Worm (Caenorhabditis elegans) whole organism, L4 larva: ENCODE results near the gene F58D2.2.

Source experiments
- D1046.2 ChIP-seq: fragments of 200-800 bp; sonication (Bioruptor generic); IDR thresholded peaks from 2 replicates; pipeline ENCODE4 v1.3.6; 2022; ENCODE audit warnings: missing genetic modification characterization, missing compliant biosample characterization
- F10B5.3 ChIP-seq: sonication (generic microtip); optimal IDR thresholded peaks from 2 replicates; lab custom pipeline; 2016; ENCODE audit warnings: mild to moderate bottlenecking, missing genetic modification characterization, missing compliant biosample characterization
- F26F4.8 ChIP-seq: fragments of 200-800 bp; sonication (Bioruptor generic); conservative IDR thresholded peaks from 2 replicates; pipeline ENCODE4 v1.3.6; 2022; ENCODE audit warnings: missing genetic modification characterization, missing compliant biosample characterization
- F44E2.7 ChIP-seq: fragments of 200-800 bp; sonication (Bioruptor generic); IDR thresholded peaks from 2 replicates; pipeline ENCODE4 v2.1.2; 2022; ENCODE audit warnings: missing genetic modification characterization, missing compliant biosample characterization
- F49E8.2 ChIP-seq: sonication (generic microtip); optimal IDR thresholded peaks from 2 replicates; lab custom pipeline; 2016; ENCODE audit warnings: missing compliant biosample characterization, mild to moderate bottlenecking, missing genetic modification characterization, borderline replicate concordance
- T26A8.4 ChIP-seq: fragments of 200-800 bp; sonication (Bioruptor generic); IDR thresholded peaks from 2 replicates; pipeline ENCODE4 v1.3.6; 2022; ENCODE audit warnings: missing genetic modification characterization, missing compliant biosample characterization
- Y48G9A.11 ChIP-seq: fragments of 200-800 bp; sonication (Bioruptor generic); IDR thresholded peaks from 2 replicates; pipeline ENCODE4 v1.3.6; 2022; ENCODE audit warnings: missing genetic modification reagents, missing genetic modification characterization, missing compliant biosample characterization
- Y75B8A.6 ChIP-seq: fragments of 200-800 bp; sonication (Bioruptor generic); IDR thresholded peaks from 2 replicates; pipeline ENCODE4 v1.3.6; 2022; ENCODE audit warnings: missing genetic modification reagents, missing genetic modification characterization, missing compliant biosample characterization
- ZK546.5 ChIP-seq, 2 experiments: sonication (generic microtip); optimal IDR thresholded peaks; 2 replicates each; lab custom pipeline; 2017; ENCODE audit warnings: missing biosample characterization in 2 of 2, missing genetic modification characterization in 2 of 2
- aha-1 ChIP-seq: fragments of 150-350 bp; peaks from one replicate; lab custom pipeline; 2014; ENCODE audit warnings: missing biosample characterization, missing genetic modification characterization
- aly-2 ChIP-seq: sonication (generic microtip); optimal IDR thresholded peaks from 2 replicates; lab custom pipeline; 2018; ENCODE audit warnings: missing biosample characterization, missing genetic modification characterization
- ceh-44 ChIP-seq: fragments of 200-800 bp; sonication (Bioruptor generic); IDR thresholded peaks from 2 replicates; pipeline ENCODE4 v1.3.6; 2022; ENCODE audit warnings: missing genetic modification reagents, missing genetic modification characterization, missing compliant biosample characterization
- ces-1 ChIP-seq: fragments of 150-350 bp; sonication (generic microtip); optimal IDR thresholded peaks from 4 replicates; lab custom pipeline; 2014; ENCODE audit warnings: missing biosample characterization, missing genetic modification reagents, missing genetic modification characterization
- cey-2 ChIP-seq: sonication (generic microtip); optimal IDR thresholded peaks from 3 replicates; lab custom pipeline; 2017; ENCODE audit warnings: missing genetic modification characterization, mild to moderate bottlenecking, missing compliant biosample characterization, antibody characterized with exemption, borderline replicate concordance; ENCODE audit not compliant: insufficient read depth
- ctbp-1 ChIP-seq: fragments of 200-800 bp; sonication (Bioruptor generic); IDR thresholded peaks from 2 replicates; pipeline ENCODE4 v1.3.6; 2022; ENCODE audit warnings: missing genetic modification reagents, missing genetic modification characterization, missing compliant biosample characterization
- daf-12 ChIP-seq: fragments of 150-350 bp; optimal IDR thresholded peaks from 2 replicates; lab custom pipeline; 2014; ENCODE audit warnings: missing biosample characterization, missing genetic modification reagents, missing genetic modification characterization
- daf-8 ChIP-seq: fragments of 200-800 bp; sonication (Bioruptor generic); IDR thresholded peaks from 2 replicates; pipeline ENCODE4 v1.3.6; 2022; ENCODE audit warnings: missing genetic modification characterization, missing compliant biosample characterization
- dmd-8 ChIP-seq: fragments of 200-800 bp; sonication (Bioruptor generic); IDR thresholded peaks from 2 replicates; pipeline ENCODE4 v1.3.6; 2022; ENCODE audit warnings: missing genetic modification characterization, missing compliant biosample characterization
- dpl-1 ChIP-seq: fragments of 150-350 bp; optimal IDR thresholded peaks from 2 replicates; lab custom pipeline; 2014; ENCODE audit warnings: missing biosample characterization, missing genetic modification reagents, missing genetic modification characterization
- dve-1 ChIP-seq: sonication (generic microtip); optimal IDR thresholded peaks from 2 replicates; lab custom pipeline; 2017; ENCODE audit warnings: antibody characterized with exemption, mild to moderate bottlenecking, missing genetic modification characterization, missing compliant biosample characterization; ENCODE audit not compliant: insufficient read depth
- fkh-10 ChIP-seq: fragments of 150-350 bp; optimal IDR thresholded peaks from 2 replicates; lab custom pipeline; 2014; ENCODE audit warnings: missing biosample characterization, missing genetic modification reagents, missing genetic modification characterization
- hif-1 ChIP-seq, 2 experiments: sonication (generic microtip); optimal IDR thresholded peaks; 2 replicates each; lab custom pipeline; 2016 to 2017; ENCODE audit warnings: missing compliant biosample characterization in 2 of 2, missing genetic modification characterization in 2 of 2, missing genetic modification reagents in 2 of 2, missing genotype in 2 of 2, mild to moderate bottlenecking in 1 of 2
- hlh-11 ChIP-seq: fragments of 200-800 bp; sonication (Bioruptor generic); optimal IDR thresholded peaks from 2 replicates; lab custom pipeline; 2018; ENCODE audit warnings: mild to moderate bottlenecking, missing genetic modification characterization, missing compliant biosample characterization
- hmg-1.1 ChIP-seq: fragments of 200-800 bp; sonication (Bioruptor generic); IDR thresholded peaks from 2 replicates; pipeline ENCODE4 v1.3.6; 2022; ENCODE audit warnings: missing genetic modification reagents, missing genetic modification characterization, missing compliant biosample characterization
- lim-7 ChIP-seq: fragments of 200-800 bp; sonication (Bioruptor generic); IDR thresholded peaks from 2 replicates; pipeline ENCODE4 v1.3.6; 2022; ENCODE audit warnings: missing genetic modification characterization, missing compliant biosample characterization
- lin-29 ChIP-seq: fragments of 200-800 bp; sonication (Bioruptor generic); IDR thresholded peaks from 2 replicates; pipeline ENCODE4 v1.3.6; 2022; ENCODE audit warnings: missing genetic modification reagents, missing genetic modification characterization, missing compliant biosample characterization
- lin-39 ChIP-seq: fragments of 150-350 bp; optimal IDR thresholded peaks from 2 replicates; lab custom pipeline; 2014; ENCODE audit warnings: missing biosample characterization, missing genetic modification reagents, missing genetic modification characterization
- lsy-2 ChIP-seq, 2 experiments: fragments of 150-350 bp in 1 of 2; sonication (generic microtip) in 1 of 2; optimal IDR thresholded peaks; 2 replicates each; lab custom pipeline; 2014 to 2017; ENCODE audit warnings: missing biosample characterization in 2 of 2, missing genetic modification characterization in 2 of 2
- mdl-1 ChIP-seq, 2 experiments: fragments of 150-350 bp in 1 of 2; sonication (generic microtip) in 1 of 2; optimal IDR thresholded peaks; 2 replicates each; lab custom pipeline; 2014 to 2017; ENCODE audit warnings: missing biosample characterization in 2 of 2, missing genetic modification characterization in 2 of 2
- mdt-29 ChIP-seq: fragments of 200-800 bp; sonication (Bioruptor generic); IDR thresholded peaks from 2 replicates; pipeline ENCODE4 v1.3.6; 2022; ENCODE audit warnings: missing genetic modification reagents, missing genetic modification characterization, missing compliant biosample characterization
- mxl-3 ChIP-seq: fragments of 200-800 bp; sonication (Bioruptor generic); optimal IDR thresholded peaks from 2 replicates; lab custom pipeline; 2018; ENCODE audit warnings: mild to moderate bottlenecking, missing genetic modification characterization, missing compliant biosample characterization
- nhr-10 ChIP-seq: fragments of 150-350 bp; optimal IDR thresholded peaks from 2 replicates; lab custom pipeline; 2014; ENCODE audit warnings: missing biosample characterization, missing genetic modification characterization
- nhr-111 ChIP-seq: fragments of 200-800 bp; sonication (Bioruptor generic); optimal IDR thresholded peaks from 2 replicates; lab custom pipeline; 2018; ENCODE audit warnings: mild to moderate bottlenecking, missing genetic modification characterization, missing compliant biosample characterization
- nhr-28 ChIP-seq: fragments of 150-350 bp; optimal IDR thresholded peaks from 2 replicates; lab custom pipeline; 2014; ENCODE audit warnings: missing biosample characterization, missing genetic modification characterization
- nhr-48 ChIP-seq: sonication (generic microtip); optimal IDR thresholded peaks from 2 replicates; lab custom pipeline; 2016; ENCODE audit warnings: mild to moderate bottlenecking, missing genetic modification characterization, missing compliant biosample characterization
- pha-4 ChIP-seq, 2 experiments: fragments of 150-350 bp in 1 of 2; fragments of 200-800 bp in 1 of 2; sonication (Bioruptor generic) in 1 of 2; IDR thresholded peaks in 1 of 2; optimal IDR thresholded peaks in 1 of 2; 2 replicates each; pipeline versions ENCODE4 v1.3.6 to Lab custom; 2014 to 2022; ENCODE audit warnings: missing genetic modification characterization in 2 of 2, missing genetic modification reagents in 2 of 2, missing biosample characterization in 1 of 2, missing compliant biosample characterization in 1 of 2
- rbr-2 ChIP-seq: sonication (generic microtip); optimal IDR thresholded peaks from 2 replicates; lab custom pipeline; 2016; ENCODE audit warnings: missing genotype, missing genetic modification characterization, missing compliant biosample characterization
- snpc-1.2 ChIP-seq: fragments of 200-800 bp; sonication (Bioruptor generic); IDR thresholded peaks from 2 replicates; pipeline ENCODE4 v1.3.6; 2022; ENCODE audit warnings: missing genetic modification reagents, missing genetic modification characterization, missing compliant biosample characterization
- snpc-4 ChIP-seq: fragments of 150-350 bp; optimal IDR thresholded peaks from 2 replicates; lab custom pipeline; 2014; ENCODE audit warnings: missing biosample characterization, missing genetic modification characterization
- spr-1 ChIP-seq: sonication (generic microtip); optimal IDR thresholded peaks from 2 replicates; lab custom pipeline; 2016; ENCODE audit warnings: mild to moderate bottlenecking, missing genetic modification characterization, missing compliant biosample characterization
- tra-1 ChIP-seq: fragments of 200-800 bp; sonication (Bioruptor generic); IDR thresholded peaks from 2 replicates; pipeline ENCODE4 v1.3.6; 2022; ENCODE audit warnings: missing genetic modification reagents, missing genetic modification characterization, missing compliant biosample characterization
- unc-62 ChIP-seq, 3 experiments: fragments of 150-350 bp in 1 of 3; sonication (generic microtip); optimal IDR thresholded peaks in 2 of 3; peaks in 1 of 3; 1 replicate in 1 of 3; 2 replicates in 2 of 3; lab custom pipeline; 2014 to 2017; ENCODE audit warnings: missing biosample characterization in 3 of 3, missing genetic modification characterization in 3 of 3, missing genetic modification reagents in 3 of 3, missing genotype in 1 of 3
- vab-7 ChIP-seq: fragments of 200-800 bp; sonication (Bioruptor generic); IDR thresholded peaks from 2 replicates; pipeline ENCODE4 v1.3.6; 2022; ENCODE audit warnings: missing genetic modification reagents, missing genetic modification characterization, missing compliant biosample characterization
- zag-1 ChIP-seq: fragments of 150-350 bp; optimal IDR thresholded peaks from 2 replicates; lab custom pipeline; 2014; ENCODE audit warnings: missing biosample characterization, missing genetic modification characterization
- zfp-3 ChIP-seq: fragments of 200-800 bp; sonication (Bioruptor generic); conservative IDR thresholded peaks from 2 replicates; pipeline ENCODE4 v1.3.6; 2022; ENCODE audit warnings: missing genetic modification reagents, missing genetic modification characterization, missing compliant biosample characterization

The F58D2.2 gene

ce11 chrIV:13238943-13239861 lies 49.6 kb downstream of the F58D2.2 start, which contains the start of gene tag-115 (continued):
- TF ChIP-seq snpc-1.2 (GFP tag; lab: Robert Waterston, UW): peak; percentile 81
- TF ChIP-seq lin-29: no peak
- no peak for TF ChIP-seq zfp-3 (GFP tag; lab: Robert Waterston, UW)
- peak; percentile 85 for TF ChIP-seq aha-1
- peak; percentile 62 for TF ChIP-seq tra-1
- TF ChIP-seq fkh-10: no peak
- TF ChIP-seq Y48G9A.11 (GFP tag; lab: Robert Waterston, UW): peak; percentile 50; the same call in 1 of the 2 replicates
- no peak; the same call in 1 of the 2 replicates for TF ChIP-seq ceh-44
- no peak for TF ChIP-seq lin-39 (tag; lab: Kevin White, UChicago)
- TF ChIP-seq mdt-29 (GFP tag; lab: Robert Waterston, UW): no peak
- TF ChIP-seq dve-1 (tag; lab: Kevin White, UChicago): peak; percentile 39
- TF ChIP-seq mdl-1 (tag; optimal IDR thresholded peaks at IDR 0.05; lab: Kevin White, UChicago): no peak
- TF ChIP-seq ZK546.5 (tag; optimal IDR thresholded peaks at IDR 0.05; lab: Kevin White, UChicago): no peak
- no peak for TF ChIP-seq cey-2
- TF ChIP-seq ctbp-1 (GFP tag; lab: Robert Waterston, UW): no peak
- no peak for TF ChIP-seq hmg-1.1 (GFP tag; lab: Robert Waterston, UW)
- no peak for TF ChIP-seq rbr-2
- no peak for TF ChIP-seq mxl-3 (GFP tag; lab: Kevin White, UChicago)
- no peak for TF ChIP-seq F10B5.3 (tag; lab: Kevin White, UChicago)
- TF ChIP-seq nhr-10: no peak
- TF ChIP-seq ces-1: no peak
- TF ChIP-seq zag-1 (tag; lab: Kevin White, UChicago): no peak
- no peak for TF ChIP-seq nhr-111 (GFP tag; lab: Kevin White, UChicago)
- TF ChIP-seq pha-4 (GFP tag; IDR thresholded peaks at IDR 0.05; lab: Robert Waterston, UW): peak; percentile 71; the same call in 1 of the 2 replicates
- no peak for TF ChIP-seq pha-4 (tag; optimal IDR thresholded peaks at IDR 0.05; lab: Kevin White, UChicago)
- TF ChIP-seq F44E2.7: peak; percentile 16; the same call in 1 of the 2 replicates
- peak; percentile 69 for TF ChIP-seq F49E8.2 (tag; lab: Kevin White, UChicago)
- peak; percentile 26 for TF ChIP-seq spr-1 (tag; lab: Kevin White, UChicago)
- TF ChIP-seq T26A8.4 (GFP tag; lab: Robert Waterston, UW): no peak
- TF ChIP-seq lim-7: 0 out of 2 replicates have a peak, but pooled peaks have one; percentile 23
- no peak; the same call in 1 of the 2 replicates for TF ChIP-seq F26F4.8 (GFP tag; lab: Robert Waterston, UW)
- peak in 1 of 2 experiments; percentile 83 for TF ChIP-seq unc-62 (GFP tag; optimal IDR thresholded peaks at IDR 0.05 in 1 of 2; lab: Kevin White, UChicago)
- TF ChIP-seq unc-62 (tag; optimal IDR thresholded peaks at IDR 0.05; lab: Kevin White, UChicago): no peak
- peak; percentile 48 for TF ChIP-seq nhr-48 (tag; lab: Kevin White, UChicago)
- 0 out of 2 replicates have a peak, but pooled peaks have one; percentile 34 for TF ChIP-seq Y75B8A.6 (GFP tag; lab: Robert Waterston, UW)

DNA sequence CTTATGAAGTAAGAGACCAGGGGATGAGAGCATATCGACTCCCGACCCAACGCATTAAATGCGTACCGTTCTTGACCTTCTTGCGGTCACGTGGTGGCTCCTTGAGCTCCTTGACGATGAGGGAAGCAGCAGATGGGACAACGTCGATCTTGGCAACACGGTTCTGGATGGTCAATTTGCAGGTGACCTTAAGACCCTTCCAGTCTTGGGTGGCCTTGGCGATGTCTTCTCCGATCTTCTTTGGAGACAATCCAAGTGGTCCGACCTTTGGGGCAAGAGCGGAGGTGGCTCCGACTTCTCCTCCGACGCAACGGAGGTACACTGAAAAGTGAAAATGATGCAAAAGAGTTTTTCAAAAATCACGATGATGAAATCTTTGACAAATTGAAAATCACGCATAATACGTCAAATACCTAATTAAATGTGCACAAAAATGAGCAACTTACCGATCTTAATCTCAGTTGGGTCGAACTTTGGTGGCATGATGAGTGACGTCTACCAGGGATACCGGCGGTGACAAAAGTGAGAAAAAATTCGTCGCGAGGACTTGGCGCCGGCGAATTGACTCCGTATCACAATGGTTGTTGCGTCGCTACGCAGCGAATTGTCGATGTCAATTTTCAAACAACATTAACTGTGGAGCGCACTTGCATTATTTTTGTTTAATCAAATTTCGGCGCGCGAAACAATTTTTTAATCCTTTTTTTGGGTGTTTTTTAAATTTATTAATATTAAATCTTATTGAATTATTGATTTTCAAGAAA lies 50.7 kb downstream of the F58D2.2 start, which contains the start of gene rpl-12:
Gene rpl-12, minus strand, starts transcription at position 574 of the 764 bp plus-strand sequence.
- TF ChIP-seq dmd-8 (GFP tag; lab: Robert Waterston, UW) (0 out of 2 replicates have a peak, but pooled peaks have one; percentile 41), dpl-1 (GFP tag; lab: Kevin White, UChicago) (peak; percentile 98), daf-8 (GFP tag; lab: Robert Waterston, UW) (no peak), hif-1 (tag; optimal IDR thresholded peaks at IDR 0.05; lab: Kevin White, UChicago) (peak; percentile 82 to 95), snpc-4 (tag; lab: Kevin White, UChicago) (peak; percentile 23), hlh-11 (tag; lab: Kevin White, UChicago) (peak; percentile 98), nhr-48 (tag; lab: Kevin White, UChicago) (peak; percentile 92), lin-29 (peak; percentile 95), fkh-10 (peak; percentile 100), nhr-28 (tag; lab: Kevin White, UChicago) (peak; percentile 96), rbr-2 (peak; percentile 98), F26F4.8 (GFP tag; lab: Robert Waterston, UW) (no peak), lsy-2 (tag; optimal IDR thresholded peaks at IDR 0.05; lab: Kevin White, UChicago) (peak; percentile 93 to 98), D1046.2 (peak; percentile 96), daf-12 (tag; lab: Kevin White, UChicago) (no peak), lim-7 (peak; percentile 54; the same call in 1 of the 2 replicates), vab-7 (GFP tag; lab: Robert Waterston, UW) (peak; percentile 97), aly-2 (peak; percentile 70)
